Worm (Caenorhabditis elegans) whole organism, L4 larva: ENCODE measurements around the gene sre-10.

ENCODE experiments used
- D1046.2 ChIP-seq: fragments of 200-800 bp; sonication (Bioruptor generic); IDR thresholded peaks from 2 replicates; pipeline ENCODE4 v1.3.6; 2022; ENCODE audit warnings: missing genetic modification characterization, missing compliant biosample characterization
- F49E8.2 ChIP-seq: sonication (generic microtip); optimal IDR thresholded peaks from 2 replicates; lab custom pipeline; 2016; ENCODE audit warnings: missing compliant biosample characterization, mild to moderate bottlenecking, missing genetic modification characterization, borderline replicate concordance
- R02D3.7 ChIP-seq: fragments of 150-350 bp; sonication (generic microtip); optimal IDR thresholded peaks from 3 replicates; lab custom pipeline; 2014; ENCODE audit warnings: missing biosample characterization, missing genetic modification characterization
- T20F7.1 ChIP-seq: fragments of 200-800 bp; sonication (Bioruptor generic); optimal IDR thresholded peaks from 2 replicates; lab custom pipeline; 2018; ENCODE audit warnings: mild to moderate bottlenecking, missing genetic modification characterization, missing compliant biosample characterization
- Y105C5A.15 ChIP-seq: fragments of 200-800 bp; sonication (Bioruptor generic); IDR thresholded peaks from 2 replicates; pipeline ENCODE4 v1.3.6; 2022; ENCODE audit warnings: missing genetic modification characterization, missing compliant biosample characterization
- aha-1 ChIP-seq: fragments of 150-350 bp; peaks from one replicate; lab custom pipeline; 2014; ENCODE audit warnings: missing biosample characterization, missing genetic modification characterization
- arid-1 ChIP-seq: fragments of 200-800 bp; sonication (Bioruptor generic); conservative IDR thresholded peaks from 2 replicates; pipeline ENCODE4 v1.3.6; 2022; ENCODE audit warnings: missing genetic modification reagents, missing genetic modification characterization, missing compliant biosample characterization
- ceh-32 ChIP-seq: sonication (generic microtip); optimal IDR thresholded peaks from 2 replicates; lab custom pipeline; 2016; ENCODE audit warnings: mild to moderate bottlenecking, missing genetic modification characterization, missing compliant biosample characterization; ENCODE audit not compliant: poor library complexity
- ceh-62 ChIP-seq: sonication (generic microtip); optimal IDR thresholded peaks from 2 replicates; lab custom pipeline; 2017; ENCODE audit warnings: missing biosample characterization, missing genetic modification characterization
- ces-1 ChIP-seq: fragments of 150-350 bp; sonication (generic microtip); optimal IDR thresholded peaks from 4 replicates; lab custom pipeline; 2014; ENCODE audit warnings: missing biosample characterization, missing genetic modification reagents, missing genetic modification characterization
- daf-12 ChIP-seq: fragments of 150-350 bp; optimal IDR thresholded peaks from 2 replicates; lab custom pipeline; 2014; ENCODE audit warnings: missing biosample characterization, missing genetic modification reagents, missing genetic modification characterization
- daf-16 ChIP-seq, 3 experiments: sonication (generic microtip); optimal IDR thresholded peaks; 2 replicates each; lab custom pipeline; 2016 to 2017; ENCODE audit warnings: missing genetic modification characterization in 3 of 3, missing genetic modification reagents in 3 of 3, mild to moderate bottlenecking in 2 of 3, missing compliant biosample characterization in 2 of 3, missing biosample characterization in 1 of 3, moderate library complexity in 1 of 3
- dve-1 ChIP-seq: sonication (generic microtip); optimal IDR thresholded peaks from 2 replicates; lab custom pipeline; 2017; ENCODE audit warnings: antibody characterized with exemption, mild to moderate bottlenecking, missing genetic modification characterization, missing compliant biosample characterization; ENCODE audit not compliant: insufficient read depth
- egl-27 ChIP-seq: sonication (generic microtip); optimal IDR thresholded peaks from 3 replicates; lab custom pipeline; 2017; ENCODE audit warnings: missing biosample characterization, missing genetic modification reagents, missing genetic modification characterization
- egl-43 ChIP-seq: fragments of 200-800 bp; sonication (Bioruptor generic); IDR thresholded peaks from 2 replicates; pipeline ENCODE4 v1.3.6; 2022; ENCODE audit warnings: missing genetic modification reagents, missing genetic modification characterization, missing compliant biosample characterization
- fkh-10 ChIP-seq: fragments of 150-350 bp; optimal IDR thresholded peaks from 2 replicates; lab custom pipeline; 2014; ENCODE audit warnings: missing biosample characterization, missing genetic modification reagents, missing genetic modification characterization
- hlh-30 ChIP-seq: sonication (generic microtip); optimal IDR thresholded peaks from 2 replicates; lab custom pipeline; 2017; ENCODE audit warnings: antibody characterized with exemption, mild to moderate bottlenecking, missing genetic modification characterization, missing compliant biosample characterization; ENCODE audit not compliant: insufficient read depth
- hmg-1.1 ChIP-seq: fragments of 200-800 bp; sonication (Bioruptor generic); IDR thresholded peaks from 2 replicates; pipeline ENCODE4 v1.3.6; 2022; ENCODE audit warnings: missing genetic modification reagents, missing genetic modification characterization, missing compliant biosample characterization
- jun-1 ChIP-seq: fragments of 150-350 bp; optimal IDR thresholded peaks from 2 replicates; lab custom pipeline; 2014; ENCODE audit warnings: missing biosample characterization, missing genetic modification reagents, missing genetic modification characterization
- lin-1 ChIP-seq: fragments of 200-800 bp; sonication (Bioruptor generic); IDR thresholded peaks from 2 replicates; pipeline ENCODE4 v1.3.6; 2022; ENCODE audit warnings: missing genetic modification reagents, missing genetic modification characterization, missing compliant biosample characterization
- lin-13 ChIP-seq: fragments of 150-350 bp; optimal IDR thresholded peaks from 2 replicates; lab custom pipeline; 2014; ENCODE audit warnings: missing biosample characterization, missing genetic modification reagents, missing genetic modification characterization
- lin-29 ChIP-seq: fragments of 200-800 bp; sonication (Bioruptor generic); IDR thresholded peaks from 2 replicates; pipeline ENCODE4 v1.3.6; 2022; ENCODE audit warnings: missing genetic modification reagents, missing genetic modification characterization, missing compliant biosample characterization
- lin-38 ChIP-seq: fragments of 200-800 bp; sonication (Bioruptor generic); IDR thresholded peaks from 2 replicates; pipeline ENCODE4 v1.3.6; 2022; ENCODE audit warnings: missing genetic modification reagents, missing genetic modification characterization, missing compliant biosample characterization
- lin-39 ChIP-seq: fragments of 150-350 bp; optimal IDR thresholded peaks from 2 replicates; lab custom pipeline; 2014; ENCODE audit warnings: missing biosample characterization, missing genetic modification reagents, missing genetic modification characterization
- mes-2 ChIP-seq: sonication (generic microtip); optimal IDR thresholded peaks from 2 replicates; lab custom pipeline; 2016; ENCODE audit warnings: missing genotype, mild to moderate bottlenecking, missing genetic modification characterization, missing compliant biosample characterization; ENCODE audit not compliant: poor library complexity, severe bottlenecking
- nhr-11 ChIP-seq: fragments of 150-350 bp; optimal IDR thresholded peaks from 2 replicates; lab custom pipeline; 2014; ENCODE audit warnings: missing biosample characterization, missing genetic modification characterization
- nhr-41 ChIP-seq: fragments of 200-800 bp; sonication (Bioruptor generic); IDR thresholded peaks from 2 replicates; pipeline ENCODE4 v1.3.6; 2022; ENCODE audit warnings: missing genetic modification reagents, missing genetic modification characterization, missing compliant biosample characterization
- nhr-76 ChIP-seq: fragments of 150-350 bp; optimal IDR thresholded peaks from 2 replicates; lab custom pipeline; 2014; ENCODE audit warnings: missing biosample characterization, missing genetic modification characterization
- rbr-2 ChIP-seq: sonication (generic microtip); optimal IDR thresholded peaks from 2 replicates; lab custom pipeline; 2016; ENCODE audit warnings: missing genotype, missing genetic modification characterization, missing compliant biosample characterization
- skn-1 ChIP-seq: fragments of 150-350 bp; optimal IDR thresholded peaks from 2 replicates; lab custom pipeline; 2014; ENCODE audit warnings: missing biosample characterization, missing genetic modification characterization
- snpc-4 ChIP-seq: fragments of 150-350 bp; optimal IDR thresholded peaks from 2 replicates; lab custom pipeline; 2014; ENCODE audit warnings: missing biosample characterization, missing genetic modification characterization
- spr-3 ChIP-seq: fragments of 200-800 bp; sonication (Bioruptor generic); optimal IDR thresholded peaks from 2 replicates; lab custom pipeline; 2018; ENCODE audit warnings: mild to moderate bottlenecking, missing genetic modification characterization, missing compliant biosample characterization
- unc-62 ChIP-seq, 3 experiments: fragments of 150-350 bp in 1 of 3; sonication (generic microtip); optimal IDR thresholded peaks in 2 of 3; peaks in 1 of 3; 1 replicate in 1 of 3; 2 replicates in 2 of 3; lab custom pipeline; 2014 to 2017; ENCODE audit warnings: missing biosample characterization in 3 of 3, missing genetic modification characterization in 3 of 3, missing genetic modification reagents in 3 of 3, missing genotype in 1 of 3
- zag-1 ChIP-seq: fragments of 150-350 bp; optimal IDR thresholded peaks from 2 replicates; lab custom pipeline; 2014; ENCODE audit warnings: missing biosample characterization, missing genetic modification characterization
- zip-11 ChIP-seq: fragments of 200-800 bp; sonication (Bioruptor generic); IDR thresholded peaks from 2 replicates; pipeline ENCODE4 v1.3.6; 2022; ENCODE audit warnings: missing genetic modification characterization, missing compliant biosample characterization
- ztf-7 ChIP-seq: fragments of 150-350 bp; optimal IDR thresholded peaks from 2 replicates; lab custom pipeline; 2014; ENCODE audit warnings: missing biosample characterization, missing genetic modification characterization

sre-10 gene

DNA sequence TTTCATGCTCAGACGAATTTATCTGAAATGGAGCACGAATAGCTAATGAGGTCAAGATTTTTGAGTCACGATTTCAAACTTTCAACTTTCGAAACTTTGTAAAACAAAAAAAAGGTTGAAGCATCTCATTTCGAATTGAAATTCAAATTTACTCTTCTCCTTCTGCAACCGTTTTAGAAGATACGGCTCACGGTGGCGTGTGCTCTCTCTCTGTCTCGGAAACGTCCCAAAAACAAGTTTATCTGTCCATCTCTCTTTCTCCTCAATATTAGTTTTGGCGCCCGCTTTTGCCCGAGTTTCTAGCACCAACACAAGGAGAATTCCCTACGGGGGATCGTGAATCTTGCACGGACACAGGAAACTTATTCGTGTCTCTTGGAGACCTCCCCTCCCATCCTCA, 22.0 kb upstream of the sre-10 start:
- no peak for TF ChIP-seq ceh-32
- TF ChIP-seq spr-3 = no peak
- TF ChIP-seq D1046.2 (GFP tag; lab: Robert Waterston, UW) = no peak
- no peak for TF ChIP-seq arid-1 (GFP tag; lab: Robert Waterston, UW)
- TF ChIP-seq R02D3.7 = no peak
- no peak for TF ChIP-seq lin-13
- TF ChIP-seq egl-43 (GFP tag; lab: Robert Waterston, UW) = no peak
- no peak for TF ChIP-seq nhr-11 (tag; lab: Kevin White, UChicago)
- no peak for TF ChIP-seq lin-29
- no peak for TF ChIP-seq zag-1 (tag; lab: Kevin White, UChicago)
- no peak for TF ChIP-seq ceh-62 (tag; lab: Kevin White, UChicago)
- TF ChIP-seq Y105C5A.15 (GFP tag; lab: Robert Waterston, UW) = no peak
- TF ChIP-seq lin-38 (GFP tag; lab: Robert Waterston, UW) = no peak

DNA sequence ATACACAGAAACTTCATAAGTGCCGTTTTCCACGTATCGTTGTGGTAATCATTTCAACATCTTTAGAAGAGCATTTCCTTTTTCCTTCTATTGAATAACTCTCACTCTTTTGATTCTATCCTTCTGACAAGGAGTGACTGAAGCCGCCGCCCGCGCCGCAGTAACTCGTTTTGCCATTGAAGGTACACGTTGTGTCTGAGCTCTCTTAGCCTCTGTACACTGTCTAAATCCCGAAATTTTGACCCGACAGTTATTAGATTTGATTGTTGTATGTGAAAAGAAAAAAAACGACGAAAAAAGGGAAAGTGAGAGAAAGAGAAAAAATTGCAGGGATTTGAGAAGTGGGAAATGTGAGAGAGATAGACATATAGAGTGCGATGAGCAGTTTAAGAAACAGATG, 21.1 kb upstream of the sre-10 start:
- TF ChIP-seq unc-62 (GFP tag; optimal IDR thresholded peaks at IDR 0.05 in 1 of 2; lab: Kevin White, UChicago) (peak in 1 of 2 experiments; percentile 56), unc-62 (tag; optimal IDR thresholded peaks at IDR 0.05; lab: Kevin White, UChicago) (no peak), ces-1 (GFP tag; lab: Kevin White, UChicago) (peak; percentile 71), rbr-2 (tag; lab: Kevin White, UChicago) (peak; percentile 24), fkh-10 (peak; percentile 80), daf-16 (GFP tag; optimal IDR thresholded peaks at IDR 0.05; lab: Kevin White, UChicago) (no peak), daf-16 (tag; optimal IDR thresholded peaks at IDR 0.05; lab: Kevin White, UChicago) (no peak)

DNA sequence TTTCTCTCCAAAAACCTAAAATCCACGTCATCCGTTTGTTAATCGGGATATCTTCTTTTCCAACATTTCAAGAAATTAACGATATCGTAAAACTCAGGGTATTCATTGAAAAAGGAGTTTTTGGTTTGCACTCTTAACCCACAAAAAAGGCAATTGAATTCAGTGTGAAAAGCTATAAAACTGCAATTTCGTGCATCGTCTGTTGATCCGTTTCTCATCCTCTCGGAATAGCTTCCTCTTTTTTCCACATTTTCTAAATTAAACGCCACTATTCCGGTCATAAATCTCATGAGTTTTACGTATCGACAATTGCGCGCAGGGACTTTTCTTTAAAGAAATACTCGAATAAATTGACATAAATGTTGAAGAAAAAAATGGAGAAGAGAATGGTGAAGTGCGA, 20.1 kb upstream of the sre-10 start:
- TF ChIP-seq hlh-30 (tag; lab: Kevin White, UChicago) (no peak), unc-62 (GFP tag; optimal IDR thresholded peaks at IDR 0.05 in 1 of 2; lab: Kevin White, UChicago) (peak in 1 of 2 experiments; percentile 89), unc-62 (tag; optimal IDR thresholded peaks at IDR 0.05; lab: Kevin White, UChicago) (no peak), aha-1 (tag; lab: Kevin White, UChicago) (peak; percentile 62)

DNA sequence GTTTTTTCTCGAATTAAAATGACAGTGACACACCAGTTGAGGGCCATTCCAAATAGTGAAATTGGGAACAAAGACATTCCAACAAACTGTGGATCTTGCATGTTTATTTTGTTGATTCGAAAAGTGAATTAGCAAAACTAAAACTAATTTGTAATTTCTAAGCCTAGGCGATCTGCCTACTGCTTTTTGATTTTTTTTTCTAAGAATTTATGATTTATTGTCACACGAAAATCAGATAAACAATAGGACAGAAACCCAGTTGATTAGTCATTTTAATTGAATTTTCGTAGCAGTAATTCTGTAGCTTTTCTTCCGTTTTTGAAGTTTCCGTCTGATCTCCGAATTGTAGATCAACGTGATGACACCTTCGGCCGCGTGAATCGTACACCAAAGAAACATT, 13.6 kb upstream of the sre-10 start, which contains the start of gene srx-33:
TSS of gene srx-33 (minus strand) at position 101 of the 400 bp plus-strand sequence.
- TF ChIP-seq jun-1 (no peak), daf-12 (no peak), zip-11 (GFP tag; lab: Robert Waterston, UW) (no peak), ceh-62 (tag; lab: Kevin White, UChicago) (no peak), ces-1 (GFP tag; lab: Kevin White, UChicago) (no peak), T20F7.1 (GFP tag; lab: Kevin White, UChicago) (no peak)

DNA sequence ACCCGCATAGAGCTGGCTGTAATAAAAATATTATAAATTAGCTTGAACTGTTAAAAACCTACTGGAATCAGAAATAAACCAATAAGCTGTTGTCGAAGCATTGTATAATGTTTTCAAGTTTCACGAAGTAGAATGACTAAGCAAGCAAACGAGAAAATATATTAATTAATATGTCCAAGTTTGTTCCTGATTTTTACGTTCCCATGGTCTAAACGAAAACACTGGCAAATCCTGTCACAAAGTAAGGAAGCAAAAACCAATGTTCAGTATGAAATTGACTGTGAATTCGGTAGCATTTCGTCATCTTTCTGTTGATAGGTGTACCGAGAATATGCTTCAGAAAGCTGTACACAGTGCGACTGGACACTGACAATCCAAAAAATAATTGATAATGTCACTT, 12.2 kb upstream of the sre-10 start, which contains the start of gene srx-34:
TSS of gene srx-34 (minus strand) at position 101 of the 400 bp plus-strand sequence.
- TF ChIP-seq mes-2 (no peak), daf-12 (no peak), ces-1 (GFP tag; lab: Kevin White, UChicago) (no peak), ztf-7 (no peak)

DNA sequence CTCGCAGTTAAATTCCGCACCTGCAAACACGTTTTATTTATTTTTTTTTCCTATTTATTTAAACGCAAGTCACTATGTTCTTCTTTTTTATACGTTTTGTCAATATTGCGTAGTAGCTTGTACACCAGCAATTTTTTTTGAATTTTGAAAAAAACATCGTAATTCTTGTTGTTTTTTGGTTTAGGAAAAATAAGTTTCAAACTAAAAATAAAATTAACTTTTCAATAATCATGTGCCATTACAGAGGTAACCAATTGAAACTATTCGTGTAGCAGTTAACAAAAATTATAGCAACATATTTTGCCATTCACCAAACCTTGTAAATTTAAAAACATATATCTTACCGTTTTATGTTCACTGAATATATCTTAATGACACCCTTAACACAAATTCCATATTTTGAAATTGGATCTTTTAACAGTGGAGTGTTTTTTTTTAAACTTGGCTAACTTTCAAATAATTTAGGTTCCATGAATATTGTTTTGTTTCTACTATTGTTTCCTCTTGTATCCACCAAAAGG, 9.1 kb upstream of the sre-10 start, which contains the start of gene lmd-5:
TSS of gene lmd-5 (plus strand) at position 471 of the 521 bp plus-strand sequence.
- TF ChIP-seq egl-27 (tag; lab: Kevin White, UChicago) (no peak), snpc-4 (tag; lab: Kevin White, UChicago) (no peak), nhr-76 (tag; lab: Kevin White, UChicago) (no peak), R02D3.7 (no peak), F49E8.2 (no peak), skn-1 (tag; lab: Kevin White, UChicago) (no peak), dve-1 (tag; lab: Kevin White, UChicago) (no peak), lin-1 (no peak), unc-62 (GFP tag; optimal IDR thresholded peaks at IDR 0.05 in 1 of 2; lab: Kevin White, UChicago) (peak in 1 of 2 experiments; percentile 67), unc-62 (tag; optimal IDR thresholded peaks at IDR 0.05; lab: Kevin White, UChicago) (no peak), zag-1 (tag; lab: Kevin White, UChicago) (no peak), hmg-1.1 (GFP tag; lab: Robert Waterston, UW) (no peak), aha-1 (tag; lab: Kevin White, UChicago) (peak; percentile 91), lin-39 (no peak), nhr-41 (GFP tag; lab: Robert Waterston, UW) (no peak), T20F7.1 (GFP tag; lab: Kevin White, UChicago) (no peak)
